Fruit fly (Drosophila melanogaster): Measurements from ENCODE around the gene CG32085.

CG32085 gene

dm6 chr3L:11708633-11709116 is 28.5 kb upstream of the CG32085 start, which contains the start of the genes Ccdc56 and mtTFB1 (continued):
- TF ChIP-seq tap (tag; optimal IDR thresholded peaks at IDR 0.05): no peak
- TF ChIP-seq CG3838 (GFP tag; optimal IDR thresholded peaks at IDR 0.05): no peak
- no peak for TF ChIP-seq onecut (GFP tag; IDR thresholded peaks at IDR 0.05)
- no peak for TF ChIP-seq Ptx1 (GFP tag; IDR thresholded peaks at IDR 0.05)
- no peak for TF ChIP-seq Sox102F (GFP tag; optimal IDR thresholded peaks at IDR 0.05)
- TF ChIP-seq ssp (GFP tag; IDR thresholded peaks at IDR 0.05): no peak
- TF ChIP-seq CG6175 (GFP tag; IDR thresholded peaks at IDR 0.05): no peak
- TF ChIP-seq CG6654 (GFP tag; optimal IDR thresholded peaks at IDR 0.05): no peak
- TF ChIP-seq Atf6 (GFP tag; IDR thresholded peaks at IDR 0.05): no peak
- no peak for TF ChIP-seq CG2129 (GFP tag; IDR thresholded peaks at IDR 0.05; ENCODE audit: partially characterized antibody)
- no peak for TF ChIP-seq CG30431 (GFP tag; optimal IDR thresholded peaks at IDR 0.05)
- no peak for TF ChIP-seq unc-4 (GFP tag; IDR thresholded peaks at IDR 0.05; ENCODE audit: partially characterized antibody)
- no peak for TF ChIP-seq CrebB (tag; optimal IDR thresholded peaks at IDR 0.05)
- TF ChIP-seq Tbp (GFP tag; optimal IDR thresholded peaks at IDR 0.05): no peak
- peak; percentile 29 for TF ChIP-seq Hmr (GFP tag; optimal IDR thresholded peaks at IDR 0.05)
- TF ChIP-seq Asciz (GFP tag; optimal IDR thresholded peaks at IDR 0.05): no peak
- TF ChIP-seq dm (GFP tag; optimal IDR thresholded peaks at IDR 0.05): peak; percentile 2
- TF ChIP-seq BtbVII (GFP tag; optimal IDR thresholded peaks at IDR 0.05): no peak
- TF ChIP-seq pnt (GFP tag; optimal IDR thresholded peaks at IDR 0.05): no peak
- no peak for TF ChIP-seq nerfin-1 (tag; optimal IDR thresholded peaks at IDR 0.05)
- TF ChIP-seq psq (GFP tag; optimal IDR thresholded peaks at IDR 0.05): no peak
- TF ChIP-seq CG8089 (GFP tag; optimal IDR thresholded peaks at IDR 0.05): no peak
- no peak for TF ChIP-seq Dip2 (GFP tag; IDR thresholded peaks at IDR 0.05)
- TF ChIP-seq CG12236 (GFP tag; optimal IDR thresholded peaks at IDR 0.05): no peak
- TF ChIP-seq Hand (GFP tag; optimal IDR thresholded peaks at IDR 0.05): no peak
- TF ChIP-seq crol (GFP tag; IDR thresholded peaks at IDR 0.05): no peak
- no peak for TF ChIP-seq Sox100B (GFP tag; optimal IDR thresholded peaks at IDR 0.05)
- no peak for TF ChIP-seq Dbx (GFP tag; IDR thresholded peaks at IDR 0.05)
- TF ChIP-seq CG6854 (GFP tag; optimal IDR thresholded peaks at IDR 0.05): no peak
- TF ChIP-seq klu (GFP tag; IDR thresholded peaks at IDR 0.05): no peak
- 0 out of 3 replicates have a peak, but pooled peaks have one; percentile 39 for TF ChIP-seq ci (GFP tag; IDR thresholded peaks at IDR 0.05)
- TF ChIP-seq hb (GFP tag; IDR thresholded peaks at IDR 0.05; ENCODE audit: partially characterized antibody): no peak
- no peak for TF ChIP-seq Optix (GFP tag; IDR thresholded peaks at IDR 0.05)
- TF ChIP-seq eve (GFP tag; optimal IDR thresholded peaks at IDR 0.05): no peak
- no peak for TF ChIP-seq Hr78 (GFP tag; optimal IDR thresholded peaks at IDR 0.05)
- TF ChIP-seq ken (GFP tag; IDR thresholded peaks at IDR 0.05): no peak
- TF ChIP-seq CG1832 (GFP tag; optimal IDR thresholded peaks at IDR 0.05): no peak
- TF ChIP-seq ase (GFP tag; IDR thresholded peaks at IDR 0.05): no peak
- no peak for TF ChIP-seq CG4854 (GFP tag; optimal IDR thresholded peaks at IDR 0.05)
- no peak for TF ChIP-seq her (GFP tag; optimal IDR thresholded peaks at IDR 0.05)
- TF ChIP-seq br (optimal IDR thresholded peaks at IDR 0.05): no peak
- TF ChIP-seq CG4730 (GFP tag; IDR thresholded peaks at IDR 0.05): no peak
- TF ChIP-seq Abd-B (GFP tag; optimal IDR thresholded peaks at IDR 0.05): no peak
- peak; percentile 22; the same call in 1 of the 2 replicates for TF ChIP-seq ato (GFP tag; IDR thresholded peaks at IDR 0.05; ENCODE audit: partially characterized antibody)
- TF ChIP-seq CG13287 (GFP tag; IDR thresholded peaks at IDR 0.05; ENCODE audit: partially characterized antibody): no peak
- TF ChIP-seq Eip74EF (GFP tag; optimal IDR thresholded peaks at IDR 0.05): no peak
- TF ChIP-seq CG16779 (GFP tag; IDR thresholded peaks at IDR 0.05): no peak
- TF ChIP-seq Trl (optimal IDR thresholded peaks at IDR 0.05): no peak
- no peak for TF ChIP-seq Trl (GFP tag; optimal IDR thresholded peaks at IDR 0.05)
- peak; percentile 5 for TF ChIP-seq CTCF (GFP tag; optimal IDR thresholded peaks at IDR 0.05)
- no peak for TF ChIP-seq CG14441 (GFP tag; IDR thresholded peaks at IDR 0.05)
- peak; percentile 77 for TF ChIP-seq sens (GFP tag)
- no peak for TF ChIP-seq CG3407 (GFP tag; optimal IDR thresholded peaks at IDR 0.05)

Measured in whole organism, embryonic.